Worm (Caenorhabditis elegans) whole organism, L3 larva: ENCODE measurements around the gene F43E2.6.

ENCODE experiments used
- R02D3.7 ChIP-seq: fragments of 150-350 bp; optimal IDR thresholded peaks from 2 replicates; lab custom pipeline; 2014; ENCODE audit warnings: missing biosample characterization, missing genetic modification characterization
- ZK546.5 ChIP-seq: sonication (generic microtip); optimal IDR thresholded peaks from 2 replicates; lab custom pipeline; 2017; ENCODE audit warnings: missing biosample characterization, missing genetic modification characterization
- aly-2 ChIP-seq: fragments of 150-350 bp; optimal IDR thresholded peaks from 2 replicates; lab custom pipeline; 2014; ENCODE audit warnings: missing biosample characterization, missing genetic modification characterization
- ama-1 ChIP-seq: fragments of 150-350 bp; optimal IDR thresholded peaks from 2 replicates; lab custom pipeline; 2018
- ceh-16 ChIP-seq: sonication (generic microtip); optimal IDR thresholded peaks from 2 replicates; lab custom pipeline; 2017; ENCODE audit warnings: missing biosample characterization, missing genetic modification characterization
- ceh-28 ChIP-seq: fragments of 150-350 bp; optimal IDR thresholded peaks from 2 replicates; lab custom pipeline; 2014; ENCODE audit warnings: missing biosample characterization, missing genetic modification reagents, missing genetic modification characterization
- ceh-82 ChIP-seq: fragments of 150-350 bp; optimal IDR thresholded peaks from 2 replicates; lab custom pipeline; 2014; ENCODE audit warnings: missing biosample characterization, missing genetic modification characterization
- ceh-9 ChIP-seq: sonication (generic microtip); optimal IDR thresholded peaks from 2 replicates; lab custom pipeline; 2018; ENCODE audit warnings: missing biosample characterization, missing genetic modification characterization
- daf-12 ChIP-seq: fragments of 150-350 bp; optimal IDR thresholded peaks from 2 replicates; lab custom pipeline; 2014; ENCODE audit warnings: missing biosample characterization, missing genetic modification reagents, missing genetic modification characterization
- egl-27 ChIP-seq: sonication (generic microtip); optimal IDR thresholded peaks from 4 replicates; lab custom pipeline; 2017; ENCODE audit warnings: missing biosample characterization, missing genetic modification reagents, missing genetic modification characterization
- egl-5 ChIP-seq: fragments of 150-350 bp; optimal IDR thresholded peaks from 2 replicates; lab custom pipeline; 2017; ENCODE audit warnings: missing biosample characterization, missing genetic modification reagents, missing genetic modification characterization, inconsistent platforms
- elt-1 ChIP-seq: fragments of 150-350 bp; optimal IDR thresholded peaks from 2 replicates; lab custom pipeline; 2014; ENCODE audit warnings: missing biosample characterization, missing genetic modification characterization
- elt-2 ChIP-seq: sonication (generic microtip); optimal IDR thresholded peaks from 2 replicates; lab custom pipeline; 2016; ENCODE audit warnings: missing genetic modification reagents, mild to moderate bottlenecking, missing genetic modification characterization, missing compliant biosample characterization
- elt-3 ChIP-seq, 3 experiments: fragments of 150-350 bp in 1 of 3; sonication (generic microtip) in 2 of 3; optimal IDR thresholded peaks; 2 replicates in 2 of 3; 4 replicates in 1 of 3; lab custom pipeline; 2014 to 2017; ENCODE audit warnings: missing biosample characterization in 3 of 3, missing genetic modification characterization in 3 of 3
- eor-1 ChIP-seq, 2 experiments: fragments of 150-350 bp; optimal IDR thresholded peaks; 2 replicates each; lab custom pipeline; 2014 to 2018; ENCODE audit warnings: missing biosample characterization in 2 of 2, missing genetic modification characterization in 2 of 2
- fkh-10 ChIP-seq: sonication (generic microtip); optimal IDR thresholded peaks from 2 replicates; lab custom pipeline; 2017; ENCODE audit warnings: missing biosample characterization, missing genetic modification reagents, missing genetic modification characterization
- fkh-2 ChIP-seq: fragments of 150-350 bp; optimal IDR thresholded peaks from 2 replicates; lab custom pipeline; 2014; ENCODE audit warnings: missing biosample characterization, missing genetic modification reagents, missing genetic modification characterization
- fos-1 ChIP-seq: fragments of 150-350 bp; optimal IDR thresholded peaks from 2 replicates; lab custom pipeline; 2014; ENCODE audit warnings: missing biosample characterization, missing genetic modification characterization
- hmg-11 ChIP-seq: sonication (generic microtip); optimal IDR thresholded peaks from 2 replicates; lab custom pipeline; 2016; ENCODE audit warnings: missing genetic modification characterization, missing compliant biosample characterization
- jun-1 ChIP-seq: fragments of 150-350 bp; optimal IDR thresholded peaks from 2 replicates; lab custom pipeline; 2014; ENCODE audit warnings: missing biosample characterization, missing genetic modification reagents, missing genetic modification characterization
- lin-39 ChIP-seq: fragments of 150-350 bp; optimal IDR thresholded peaks from 2 replicates; lab custom pipeline; 2018; ENCODE audit warnings: missing biosample characterization, missing genetic modification reagents, missing genetic modification characterization
- lsy-12 ChIP-seq: sonication (generic microtip); optimal IDR thresholded peaks from 2 replicates; lab custom pipeline; 2016; ENCODE audit warnings: mild to moderate bottlenecking, missing genetic modification characterization, missing compliant biosample characterization
- mdl-1 ChIP-seq: fragments of 150-350 bp; optimal IDR thresholded peaks from 2 replicates; lab custom pipeline; 2014; ENCODE audit warnings: missing biosample characterization, missing genetic modification characterization
- mml-1 ChIP-seq: fragments of 150-350 bp; sonication (generic microtip); optimal IDR thresholded peaks from 3 replicates; lab custom pipeline; 2014; ENCODE audit warnings: missing biosample characterization, missing genetic modification characterization
- nfya-1 ChIP-seq: sonication (generic microtip); optimal IDR thresholded peaks from 2 replicates; lab custom pipeline; 2017; ENCODE audit warnings: missing genetic modification characterization, mild to moderate bottlenecking, missing compliant biosample characterization, antibody characterized with exemption, moderate library complexity; ENCODE audit not compliant: insufficient read depth
- nhr-11 ChIP-seq: fragments of 150-350 bp; optimal IDR thresholded peaks from 2 replicates; lab custom pipeline; 2014; ENCODE audit warnings: missing biosample characterization, missing genetic modification characterization
- nhr-12 ChIP-seq: fragments of 150-350 bp; optimal IDR thresholded peaks from 2 replicates; lab custom pipeline; 2014; ENCODE audit warnings: missing biosample characterization, missing genetic modification characterization
- nhr-23 ChIP-seq: fragments of 150-350 bp; optimal IDR thresholded peaks from 2 replicates; lab custom pipeline; 2014; ENCODE audit warnings: missing biosample characterization, missing genetic modification reagents, missing genetic modification characterization
- nhr-237 ChIP-seq: fragments of 150-350 bp; optimal IDR thresholded peaks from 2 replicates; lab custom pipeline; 2014; ENCODE audit warnings: missing biosample characterization, missing genetic modification characterization
- nhr-25 ChIP-seq: sonication (generic microtip); optimal IDR thresholded peaks from 2 replicates; lab custom pipeline; 2017; ENCODE audit warnings: missing biosample characterization, missing genetic modification characterization
- nhr-28 ChIP-seq: fragments of 150-350 bp; optimal IDR thresholded peaks from 2 replicates; lab custom pipeline; 2014; ENCODE audit warnings: missing biosample characterization, missing genetic modification characterization
- nhr-43 ChIP-seq: sonication (generic microtip); optimal IDR thresholded peaks from 2 replicates; lab custom pipeline; 2016; ENCODE audit warnings: mild to moderate bottlenecking, missing genetic modification characterization, missing compliant biosample characterization; ENCODE audit not compliant: poor library complexity, severe bottlenecking
- nhr-67 ChIP-seq: fragments of 150-350 bp; optimal IDR thresholded peaks from 2 replicates; lab custom pipeline; 2014; ENCODE audit warnings: missing biosample characterization, missing genetic modification characterization
- nhr-76 ChIP-seq: fragments of 150-350 bp; sonication (generic microtip); optimal IDR thresholded peaks from 5 replicates; lab custom pipeline; 2014; ENCODE audit warnings: missing biosample characterization, missing genetic modification characterization
- nhr-77 ChIP-seq: fragments of 150-350 bp; optimal IDR thresholded peaks from 2 replicates; lab custom pipeline; 2014; ENCODE audit warnings: missing biosample characterization, missing genetic modification characterization
- pha-4 ChIP-seq: fragments of 150-350 bp; optimal IDR thresholded peaks from 2 replicates; lab custom pipeline; 2014; ENCODE audit warnings: missing biosample characterization, missing genetic modification reagents, missing genetic modification characterization
- pqm-1 ChIP-seq: fragments of 150-350 bp; optimal IDR thresholded peaks from 2 replicates; lab custom pipeline; 2017; ENCODE audit warnings: missing biosample characterization, missing genetic modification characterization, inconsistent platforms
- sea-2 ChIP-seq: fragments of 150-350 bp; sonication (generic microtip); optimal IDR thresholded peaks from 4 replicates; lab custom pipeline; 2014; ENCODE audit warnings: missing biosample characterization, missing genetic modification reagents, missing genetic modification characterization
- skn-1 ChIP-seq: fragments of 150-350 bp; optimal IDR thresholded peaks from 2 replicates; lab custom pipeline; 2014; ENCODE audit warnings: missing biosample characterization, missing genetic modification characterization
- snpc-4 ChIP-seq: fragments of 150-350 bp; optimal IDR thresholded peaks from 2 replicates; lab custom pipeline; 2014; ENCODE audit warnings: missing biosample characterization, missing genetic modification characterization
- tbx-2 ChIP-seq: sonication (generic microtip); optimal IDR thresholded peaks from 2 replicates; lab custom pipeline; 2016; ENCODE audit warnings: mild to moderate bottlenecking, missing genetic modification characterization, missing compliant biosample characterization
- unc-39 ChIP-seq: sonication (generic microtip); optimal IDR thresholded peaks from 4 replicates; lab custom pipeline; 2017; ENCODE audit warnings: missing biosample characterization, missing genetic modification characterization
- unc-62 ChIP-seq: fragments of 150-350 bp; sonication (generic microtip); optimal IDR thresholded peaks from 4 replicates; lab custom pipeline; 2014; ENCODE audit warnings: missing biosample characterization, missing genetic modification reagents, missing genetic modification characterization
- zag-1 ChIP-seq: fragments of 150-350 bp; optimal IDR thresholded peaks from 2 replicates; lab custom pipeline; 2014; ENCODE audit warnings: missing biosample characterization, missing genetic modification characterization
- ztf-11 ChIP-seq: fragments of 150-350 bp; optimal IDR thresholded peaks from 2 replicates; lab custom pipeline; 2014; ENCODE audit warnings: missing biosample characterization, missing genetic modification characterization
- ztf-4 ChIP-seq: fragments of 150-350 bp; optimal IDR thresholded peaks from 2 replicates; lab custom pipeline; 2014; ENCODE audit warnings: missing biosample characterization, missing genetic modification characterization

The F43E2.6 gene

DNA sequence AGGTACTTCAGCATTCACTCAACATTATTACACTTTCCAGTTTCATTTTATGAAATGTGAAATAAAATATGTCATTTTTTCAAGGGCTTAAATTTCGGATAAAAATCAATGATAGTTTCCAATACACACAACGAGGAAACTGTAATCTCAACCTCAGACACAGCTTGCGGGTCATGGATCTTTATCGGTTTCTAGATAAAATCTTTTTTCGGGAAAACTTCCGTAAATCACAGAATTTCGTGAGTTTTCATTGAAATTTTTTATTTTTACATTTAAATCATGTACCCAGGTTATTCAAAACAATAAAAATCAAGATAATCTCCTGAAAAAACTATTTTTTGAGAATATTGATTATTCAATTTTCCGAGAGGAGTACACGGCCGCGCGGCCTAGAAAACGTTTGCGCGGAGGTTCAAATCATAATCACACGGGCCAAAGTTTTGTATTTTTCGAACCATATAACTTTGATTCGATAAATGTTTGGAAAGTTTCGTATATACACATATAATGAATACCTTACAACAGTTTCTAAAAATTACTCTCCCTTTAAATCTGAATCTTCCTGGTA, 28.7 kb upstream of the F43E2.6 start:
- no peak for TF ChIP-seq hmg-11 (tag; lab: Kevin White, UChicago)
- TF ChIP-seq elt-1: peak; percentile 31
- TF ChIP-seq nhr-237 (tag; lab: Kevin White, UChicago): no peak
- no peak for TF ChIP-seq nfya-1 (tag; lab: Kevin White, UChicago)
- no peak for TF ChIP-seq ztf-4 (tag; lab: Kevin White, UChicago)
- TF ChIP-seq egl-5 (tag; lab: Kevin White, UChicago): no peak
- TF ChIP-seq fos-1 (tag; lab: Kevin White, UChicago): no peak
- TF ChIP-seq snpc-4 (tag; lab: Kevin White, UChicago): no peak
- TF ChIP-seq ztf-11 (tag; lab: Kevin White, UChicago): no peak
- no peak for TF ChIP-seq fkh-10 (GFP tag; lab: Kevin White, UChicago)
- no peak for TF ChIP-seq sea-2 (GFP tag; lab: Kevin White, UChicago)
- TF ChIP-seq nhr-76 (tag; lab: Kevin White, UChicago): no peak
- peak; percentile 13 for TF ChIP-seq lsy-12 (tag; lab: Kevin White, UChicago)
- no peak for TF ChIP-seq zag-1 (tag; lab: Kevin White, UChicago)
- no peak for TF ChIP-seq elt-3 (tag; optimal IDR thresholded peaks at IDR 0.05; lab: Kevin White, UChicago)
- TF ChIP-seq nhr-28 (tag; lab: Kevin White, UChicago): no peak
- TF ChIP-seq ZK546.5 (tag; lab: Kevin White, UChicago): no peak
- no peak for TF ChIP-seq nhr-67 (tag; lab: Kevin White, UChicago)
- TF ChIP-seq nhr-23 (tag; lab: Kevin White, UChicago): peak; percentile 39
- TF ChIP-seq jun-1 (tag; lab: Kevin White, UChicago): no peak
- TF ChIP-seq ceh-28 (tag; lab: Kevin White, UChicago): peak; percentile 11
- TF ChIP-seq nhr-77 (tag; lab: Kevin White, UChicago): no peak
- no peak for TF ChIP-seq fkh-2 (tag; lab: Kevin White, UChicago)
- TF ChIP-seq egl-27 (tag; lab: Kevin White, UChicago): no peak
- TF ChIP-seq tbx-2 (tag; lab: Kevin White, UChicago): no peak
- TF ChIP-seq pha-4: no peak
- TF ChIP-seq mdl-1 (tag; lab: Kevin White, UChicago): no peak
- TF ChIP-seq nhr-12 (tag; lab: Kevin White, UChicago): no peak
- no peak for TF ChIP-seq nhr-11 (tag; lab: Kevin White, UChicago)
- no peak for TF ChIP-seq R02D3.7
- no peak for TF ChIP-seq lin-39
- TF ChIP-seq ceh-82: no peak
- no peak for TF ChIP-seq nhr-43 (tag; lab: Kevin White, UChicago)
- TF ChIP-seq ceh-9 (tag; lab: Kevin White, UChicago): no peak
- TF ChIP-seq daf-12 (tag; lab: Kevin White, UChicago): no peak
- TF ChIP-seq unc-62: no peak
- no peak for TF ChIP-seq elt-2 (tag; lab: Kevin White, UChicago)
- no peak for TF ChIP-seq aly-2
- TF ChIP-seq mml-1 (tag; lab: Kevin White, UChicago): no peak
- no peak for TF ChIP-seq skn-1 (tag; lab: Kevin White, UChicago)
- no peak for TF ChIP-seq eor-1 (tag; optimal IDR thresholded peaks at IDR 0.05; lab: Kevin White, UChicago)
- no peak for TF ChIP-seq ceh-16
- TF ChIP-seq nhr-25: no peak
- TF ChIP-seq pqm-1 (tag; lab: Kevin White, UChicago): no peak
- TF ChIP-seq ama-1 (lab: Kevin White, UChicago): peak; percentile 72
- TF ChIP-seq, all 47 proteins: peak for 5

DNA sequence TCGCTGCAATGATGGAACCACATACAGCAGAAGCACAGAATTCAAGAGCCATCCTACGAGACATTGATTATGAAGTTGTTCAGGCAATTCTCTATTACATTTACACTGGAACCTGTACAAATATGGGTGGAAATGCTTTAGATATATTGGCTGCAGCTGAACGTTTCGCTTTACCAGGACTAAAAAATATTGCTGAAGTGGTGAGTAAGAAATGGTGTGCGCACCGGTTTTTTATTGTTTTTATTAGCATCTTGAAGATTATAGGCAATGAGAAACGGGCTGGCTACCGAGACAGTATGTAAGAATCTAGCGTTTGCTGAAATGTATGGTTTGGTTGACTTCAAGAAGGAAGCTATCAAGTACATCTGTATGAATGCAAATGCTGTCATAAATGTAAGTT, 27.4 kb upstream of the F43E2.6 start:
- no peak for TF ChIP-seq nhr-12 (tag; lab: Kevin White, UChicago)
- no peak for TF ChIP-seq fkh-2 (tag; lab: Kevin White, UChicago)
- TF ChIP-seq ztf-4 (tag; lab: Kevin White, UChicago): no peak
- no peak for TF ChIP-seq unc-39 (tag; lab: Kevin White, UChicago)
- no peak for TF ChIP-seq egl-27 (tag; lab: Kevin White, UChicago)
- no peak for TF ChIP-seq nhr-11 (tag; lab: Kevin White, UChicago)
- TF ChIP-seq aly-2: no peak
- TF ChIP-seq sea-2 (GFP tag; lab: Kevin White, UChicago): no peak
- no peak for TF ChIP-seq ceh-28 (tag; lab: Kevin White, UChicago)
- TF ChIP-seq skn-1 (tag; lab: Kevin White, UChicago): no peak
- TF ChIP-seq jun-1 (tag; lab: Kevin White, UChicago): no peak
- TF ChIP-seq mml-1 (tag; lab: Kevin White, UChicago): no peak
- no peak for TF ChIP-seq tbx-2 (tag; lab: Kevin White, UChicago)
- no peak for TF ChIP-seq fos-1 (tag; lab: Kevin White, UChicago)
